Worm (Caenorhabditis elegans): ENCODE results near the gene E03H12.4.

E03H12.4 gene

DNA sequence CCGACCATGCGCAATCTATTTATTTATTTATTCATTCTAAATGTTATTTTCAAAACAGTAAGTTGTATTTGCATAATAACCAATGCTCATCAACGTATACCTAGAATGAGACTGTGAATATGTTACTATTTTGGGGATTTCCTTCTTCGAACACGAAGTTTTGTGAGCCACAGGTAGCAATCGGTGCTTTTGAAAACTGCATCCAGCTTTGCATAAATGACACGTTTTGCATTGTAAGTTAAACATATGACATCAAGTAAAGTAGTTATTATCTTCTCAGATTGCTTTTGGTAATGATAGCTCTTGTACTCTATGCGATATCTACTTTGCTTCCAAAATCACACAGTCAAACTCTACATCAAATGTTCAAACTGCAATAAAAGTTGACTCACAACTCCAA, at the start of gene E03H12.4:
Gene E03H12.4 (plus strand): TSS at position 120 of the 400 bp plus-strand sequence.
- TF ChIP-seq D1046.2 (GFP tag; IDR thresholded peaks at IDR 0.05) (no peak), lin-39 (tag; optimal IDR thresholded peaks at IDR 0.05) (no peak), nhr-102 (tag; optimal IDR thresholded peaks at IDR 0.05) (no peak), unc-62 (GFP tag; optimal IDR thresholded peaks at IDR 0.05 in 1 of 2) (peak in 1 of 2 experiments; percentile 96), unc-62 (tag; optimal IDR thresholded peaks at IDR 0.05) (no peak)

DNA sequence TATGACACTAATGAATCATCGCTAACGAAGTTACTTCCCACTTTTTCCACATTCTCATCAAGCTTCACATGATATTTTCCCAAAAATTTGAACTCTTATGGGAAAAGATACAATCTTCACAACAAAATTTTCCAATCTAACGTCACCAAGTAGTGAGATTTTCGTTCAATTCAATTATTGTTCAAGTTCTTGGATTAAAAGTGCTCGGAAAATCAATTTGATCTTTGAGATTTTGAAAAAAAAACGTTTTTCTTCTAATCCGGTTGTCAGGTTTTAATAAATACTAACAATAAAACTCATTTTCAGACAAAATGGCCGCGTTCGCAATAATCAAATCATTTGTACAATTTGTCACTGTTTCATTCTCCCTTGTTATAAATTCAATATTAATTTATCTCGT, 48.3 kb upstream of the E03H12.4 start, which contains the start of gene str-153:
Gene str-153 (plus strand): TSS at position 301 of the 400 bp plus-strand sequence.
- TF ChIP-seq mes-2 (tag; optimal IDR thresholded peaks at IDR 0.05; ENCODE audit: poor library complexity, severe bottlenecking): no peak
- TF ChIP-seq Y5F2A.4 (GFP tag; optimal IDR thresholded peaks at IDR 0.05): no peak
- TF ChIP-seq madf-9 (GFP tag; conservative IDR thresholded peaks at IDR 0.05): no peak
- TF ChIP-seq unc-62 (GFP tag; optimal IDR thresholded peaks at IDR 0.05 in 1 of 2): peak in 1 of 2 experiments; percentile 4
- TF ChIP-seq unc-62 (tag; optimal IDR thresholded peaks at IDR 0.05): no peak

DNA sequence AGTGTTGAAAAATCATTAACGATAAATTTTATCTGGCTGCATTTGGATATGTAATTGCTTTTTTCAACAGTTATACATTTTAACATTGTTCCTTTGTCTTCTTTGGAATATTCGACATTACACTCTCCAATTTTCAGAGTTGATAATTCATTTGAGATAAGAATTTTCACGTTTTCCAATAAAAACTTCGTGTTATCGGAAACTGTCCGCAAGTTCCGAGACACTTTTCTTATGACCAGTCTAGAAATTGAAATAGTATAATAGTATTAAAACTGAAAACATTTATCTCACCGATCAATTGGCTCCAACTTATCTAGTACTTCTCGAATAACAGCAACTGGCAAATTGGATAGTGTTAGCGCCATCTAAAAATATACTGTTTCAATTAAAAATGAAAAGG, 44.7 kb upstream of the E03H12.4 start, which contains the start of gene fbxa-86:
Gene fbxa-86 (minus strand): TSS at position 367 of the 400 bp plus-strand sequence.
- no peak for TF ChIP-seq ceh-62 (tag; optimal IDR thresholded peaks at IDR 0.05)
- no peak for TF ChIP-seq vab-7 (GFP tag; IDR thresholded peaks at IDR 0.05)
- TF ChIP-seq D1046.2 (GFP tag; IDR thresholded peaks at IDR 0.05): no peak
- peak; percentile 9 for TF ChIP-seq pqm-1 (tag; optimal IDR thresholded peaks at IDR 0.05)
- peak in 1 of 2 experiments; percentile 7 for TF ChIP-seq unc-62 (GFP tag; optimal IDR thresholded peaks at IDR 0.05 in 1 of 2)
- no peak for TF ChIP-seq unc-62 (tag; optimal IDR thresholded peaks at IDR 0.05)
- TF ChIP-seq arid-1 (GFP tag; conservative IDR thresholded peaks at IDR 0.05): no peak
- no peak for TF ChIP-seq egl-43 (GFP tag; IDR thresholded peaks at IDR 0.05)

DNA sequence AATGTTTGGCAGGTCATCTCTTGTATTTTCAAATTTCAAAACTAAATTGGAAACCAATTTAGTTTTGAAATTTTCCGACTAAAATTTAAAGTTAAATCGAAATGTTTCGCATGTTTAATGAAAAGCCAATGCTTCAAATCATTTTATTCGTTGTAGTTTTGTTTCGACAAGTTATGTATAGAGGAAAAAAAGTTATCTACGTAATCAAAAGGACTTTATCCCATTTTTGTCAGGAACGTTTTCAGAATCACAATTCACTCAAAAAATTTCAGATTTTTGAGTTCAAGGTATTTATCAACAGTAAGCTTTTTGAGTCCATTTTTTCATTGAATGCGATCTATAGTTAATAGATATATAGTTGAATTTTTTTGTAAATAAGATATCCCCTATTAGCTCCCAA, 43.7 kb upstream of the E03H12.4 start, which contains the start of gene str-168:
Gene str-168 (plus strand): TSS at position 301 of the 400 bp plus-strand sequence.
- TF ChIP-seq arid-1 (GFP tag; conservative IDR thresholded peaks at IDR 0.05): no peak
- no peak for TF ChIP-seq nhr-28 (tag; optimal IDR thresholded peaks at IDR 0.05)
- TF ChIP-seq ceh-44 (GFP tag; IDR thresholded peaks at IDR 0.05): no peak
- no peak for TF ChIP-seq daf-19 (GFP tag; conservative IDR thresholded peaks at IDR 0.05)
- no peak for TF ChIP-seq mep-1 (tag; optimal IDR thresholded peaks at IDR 0.05)
- TF ChIP-seq ctbp-1 (GFP tag; IDR thresholded peaks at IDR 0.05): no peak
- TF ChIP-seq daf-16 (GFP tag; optimal IDR thresholded peaks at IDR 0.05): no peak
- no peak for TF ChIP-seq daf-16 (tag; optimal IDR thresholded peaks at IDR 0.05)

DNA sequence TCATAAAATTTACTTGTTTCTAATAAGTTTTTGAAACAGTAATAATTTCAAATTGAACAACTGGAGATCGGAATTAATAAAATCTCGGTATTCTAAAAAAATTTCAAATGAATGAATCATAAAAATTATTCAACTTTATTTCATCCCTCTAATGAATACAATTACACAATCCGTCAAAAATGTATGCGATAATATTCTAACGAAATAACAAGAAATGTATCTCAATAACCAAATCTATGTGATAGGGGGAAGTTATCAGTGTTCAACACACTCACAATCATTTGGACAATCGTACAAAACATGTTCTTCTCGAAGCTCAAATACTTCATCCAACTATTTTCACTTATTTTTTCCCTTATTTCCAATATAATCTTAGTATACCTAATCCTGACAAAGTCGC, 40.7 kb upstream of the E03H12.4 start, which contains the start of gene Y9C9A.5:
Gene Y9C9A.5 (plus strand): TSS at position 301 of the 400 bp plus-strand sequence.
- TF ChIP-seq T26A8.4 (GFP tag; IDR thresholded peaks at IDR 0.05) (no peak), nhr-10 (tag; optimal IDR thresholded peaks at IDR 0.05) (no peak), zag-1 (tag; optimal IDR thresholded peaks at IDR 0.05) (no peak), dmd-6 (GFP tag; IDR thresholded peaks at IDR 0.05) (no peak), snpc-1.2 (GFP tag; IDR thresholded peaks at IDR 0.05) (no peak), nhr-76 (tag; optimal IDR thresholded peaks at IDR 0.05) (no peak), unc-130 (GFP tag; optimal IDR thresholded peaks at IDR 0.05) (no peak), lin-29 (GFP tag; IDR thresholded peaks at IDR 0.05) (no peak), mxl-2 (GFP tag; conservative IDR thresholded peaks at IDR 0.05) (no peak), lin-1 (GFP tag; IDR thresholded peaks at IDR 0.05) (no peak), spr-3 (GFP tag; optimal IDR thresholded peaks at IDR 0.05) (no peak), zfp-2 (tag; optimal IDR thresholded peaks at IDR 0.05) (no peak), attf-4 (tag; optimal IDR thresholded peaks at IDR 0.05) (no peak), Y48G9A.11 (GFP tag; IDR thresholded peaks at IDR 0.05) (no peak)

Measured in whole organism, L4 larva.